Worm (Caenorhabditis elegans) whole organism, L4 larva: ENCODE data around the gene spp-21.

ENCODE experiments used
- D1046.2 ChIP-seq: fragments of 200-800 bp; sonication (Bioruptor generic); IDR thresholded peaks from 2 replicates; pipeline ENCODE4 v1.3.6; 2022; ENCODE audit warnings: missing genetic modification characterization, missing compliant biosample characterization
- F37D6.2 ChIP-seq: sonication (generic microtip); optimal IDR thresholded peaks from 2 replicates; lab custom pipeline; 2016; ENCODE audit warnings: mild to moderate bottlenecking, missing genetic modification characterization, missing compliant biosample characterization
- T20F7.1 ChIP-seq: fragments of 200-800 bp; sonication (Bioruptor generic); optimal IDR thresholded peaks from 2 replicates; lab custom pipeline; 2018; ENCODE audit warnings: mild to moderate bottlenecking, missing genetic modification characterization, missing compliant biosample characterization
- T26A8.4 ChIP-seq: fragments of 200-800 bp; sonication (Bioruptor generic); IDR thresholded peaks from 2 replicates; pipeline ENCODE4 v1.3.6; 2022; ENCODE audit warnings: missing genetic modification characterization, missing compliant biosample characterization
- Y105C5A.15 ChIP-seq: fragments of 200-800 bp; sonication (Bioruptor generic); IDR thresholded peaks from 2 replicates; pipeline ENCODE4 v1.3.6; 2022; ENCODE audit warnings: missing genetic modification characterization, missing compliant biosample characterization
- aha-1 ChIP-seq: fragments of 150-350 bp; peaks from one replicate; lab custom pipeline; 2014; ENCODE audit warnings: missing biosample characterization, missing genetic modification characterization
- ama-1 ChIP-seq: fragments of 150-350 bp; optimal IDR thresholded peaks from 2 replicates; lab custom pipeline; 2014; ENCODE audit warnings: inconsistent platforms, mixed read lengths
- attf-4 ChIP-seq: sonication (generic microtip); optimal IDR thresholded peaks from 3 replicates; lab custom pipeline; 2017; ENCODE audit warnings: missing biosample characterization, missing genetic modification characterization
- ceh-20 ChIP-seq: fragments of 200-800 bp; sonication (Bioruptor generic); IDR thresholded peaks from 2 replicates; pipeline ENCODE4 v1.3.6; 2022; ENCODE audit warnings: missing genetic modification reagents, missing genetic modification characterization, missing compliant biosample characterization
- ceh-62 ChIP-seq: sonication (generic microtip); optimal IDR thresholded peaks from 2 replicates; lab custom pipeline; 2017; ENCODE audit warnings: missing biosample characterization, missing genetic modification characterization
- ceh-82 ChIP-seq: sonication (generic microtip); optimal IDR thresholded peaks from 2 replicates; lab custom pipeline; 2017; ENCODE audit warnings: missing biosample characterization, missing genetic modification characterization
- ctbp-1 ChIP-seq: fragments of 200-800 bp; sonication (Bioruptor generic); IDR thresholded peaks from 2 replicates; pipeline ENCODE4 v1.3.6; 2022; ENCODE audit warnings: missing genetic modification reagents, missing genetic modification characterization, missing compliant biosample characterization
- dmd-6 ChIP-seq: fragments of 200-800 bp; sonication (Bioruptor generic); IDR thresholded peaks from 2 replicates; pipeline ENCODE4 v1.3.6; 2022; ENCODE audit warnings: missing genetic modification reagents, missing genetic modification characterization, missing compliant biosample characterization
- dmd-9 ChIP-seq: fragments of 200-800 bp; sonication (Bioruptor generic); IDR thresholded peaks from 2 replicates; pipeline ENCODE4 v1.3.6; 2022; ENCODE audit warnings: missing genetic modification reagents, missing genetic modification characterization, missing compliant biosample characterization
- dpl-1 ChIP-seq: fragments of 150-350 bp; optimal IDR thresholded peaks from 2 replicates; lab custom pipeline; 2014; ENCODE audit warnings: missing biosample characterization, missing genetic modification reagents, missing genetic modification characterization
- duxl-1 ChIP-seq: sonication (generic microtip); optimal IDR thresholded peaks from 2 replicates; lab custom pipeline; 2016; ENCODE audit warnings: mild to moderate bottlenecking, missing genetic modification characterization, moderate library complexity, missing compliant biosample characterization; ENCODE audit not compliant: poor library complexity
- dve-1 ChIP-seq: sonication (generic microtip); optimal IDR thresholded peaks from 2 replicates; lab custom pipeline; 2017; ENCODE audit warnings: antibody characterized with exemption, mild to moderate bottlenecking, missing genetic modification characterization, missing compliant biosample characterization; ENCODE audit not compliant: insufficient read depth
- egl-27 ChIP-seq: sonication (generic microtip); optimal IDR thresholded peaks from 3 replicates; lab custom pipeline; 2017; ENCODE audit warnings: missing biosample characterization, missing genetic modification reagents, missing genetic modification characterization
- egl-43 ChIP-seq: fragments of 200-800 bp; sonication (Bioruptor generic); IDR thresholded peaks from 2 replicates; pipeline ENCODE4 v1.3.6; 2022; ENCODE audit warnings: missing genetic modification reagents, missing genetic modification characterization, missing compliant biosample characterization
- fkh-10 ChIP-seq: fragments of 150-350 bp; optimal IDR thresholded peaks from 2 replicates; lab custom pipeline; 2014; ENCODE audit warnings: missing biosample characterization, missing genetic modification reagents, missing genetic modification characterization
- gei-8 ChIP-seq: fragments of 200-800 bp; sonication (Bioruptor generic); optimal IDR thresholded peaks from 2 replicates; lab custom pipeline; 2018; ENCODE audit warnings: mild to moderate bottlenecking, missing genetic modification characterization, missing compliant biosample characterization
- hlh-30 ChIP-seq: sonication (generic microtip); optimal IDR thresholded peaks from 2 replicates; lab custom pipeline; 2017; ENCODE audit warnings: antibody characterized with exemption, mild to moderate bottlenecking, missing genetic modification characterization, missing compliant biosample characterization; ENCODE audit not compliant: insufficient read depth
- lin-1 ChIP-seq: fragments of 200-800 bp; sonication (Bioruptor generic); IDR thresholded peaks from 2 replicates; pipeline ENCODE4 v1.3.6; 2022; ENCODE audit warnings: missing genetic modification reagents, missing genetic modification characterization, missing compliant biosample characterization
- lin-29 ChIP-seq: fragments of 200-800 bp; sonication (Bioruptor generic); IDR thresholded peaks from 2 replicates; pipeline ENCODE4 v1.3.6; 2022; ENCODE audit warnings: missing genetic modification reagents, missing genetic modification characterization, missing compliant biosample characterization
- lir-3 ChIP-seq: sonication (generic microtip); optimal IDR thresholded peaks from 2 replicates; lab custom pipeline; 2016; ENCODE audit warnings: mild to moderate bottlenecking, missing genetic modification characterization, missing compliant biosample characterization
- madf-5 ChIP-seq, 2 experiments: fragments of 200-800 bp; sonication (Bioruptor generic); IDR thresholded peaks; 2 replicates each; pipeline ENCODE4 v1.3.6; 2022; ENCODE audit warnings: missing compliant biosample characterization in 2 of 2, missing genetic modification characterization in 2 of 2
- mdl-1 ChIP-seq, 2 experiments: fragments of 150-350 bp in 1 of 2; sonication (generic microtip) in 1 of 2; optimal IDR thresholded peaks; 2 replicates each; lab custom pipeline; 2014 to 2017; ENCODE audit warnings: missing biosample characterization in 2 of 2, missing genetic modification characterization in 2 of 2
- mdt-29 ChIP-seq: fragments of 200-800 bp; sonication (Bioruptor generic); IDR thresholded peaks from 2 replicates; pipeline ENCODE4 v1.3.6; 2022; ENCODE audit warnings: missing genetic modification reagents, missing genetic modification characterization, missing compliant biosample characterization
- mes-2 ChIP-seq: sonication (generic microtip); optimal IDR thresholded peaks from 2 replicates; lab custom pipeline; 2016; ENCODE audit warnings: missing genotype, mild to moderate bottlenecking, missing genetic modification characterization, missing compliant biosample characterization; ENCODE audit not compliant: poor library complexity, severe bottlenecking
- nhr-48 ChIP-seq: sonication (generic microtip); optimal IDR thresholded peaks from 2 replicates; lab custom pipeline; 2016; ENCODE audit warnings: mild to moderate bottlenecking, missing genetic modification characterization, missing compliant biosample characterization
- nhr-6 ChIP-seq: fragments of 150-350 bp; optimal IDR thresholded peaks from 2 replicates; lab custom pipeline; 2014; ENCODE audit warnings: missing biosample characterization, missing genetic modification characterization
- nhr-76 ChIP-seq: fragments of 150-350 bp; optimal IDR thresholded peaks from 2 replicates; lab custom pipeline; 2014; ENCODE audit warnings: missing biosample characterization, missing genetic modification characterization
- pha-4 ChIP-seq, 2 experiments: fragments of 150-350 bp in 1 of 2; fragments of 200-800 bp in 1 of 2; sonication (Bioruptor generic) in 1 of 2; IDR thresholded peaks in 1 of 2; optimal IDR thresholded peaks in 1 of 2; 2 replicates each; pipeline versions ENCODE4 v1.3.6 to Lab custom; 2014 to 2022; ENCODE audit warnings: missing genetic modification characterization in 2 of 2, missing genetic modification reagents in 2 of 2, missing biosample characterization in 1 of 2, missing compliant biosample characterization in 1 of 2
- php-3 ChIP-seq: fragments of 200-800 bp; sonication (Bioruptor generic); IDR thresholded peaks from 2 replicates; pipeline ENCODE4 v1.3.6; 2022; ENCODE audit warnings: missing genetic modification reagents, missing genetic modification characterization, missing compliant biosample characterization
- pqm-1 ChIP-seq: sonication (generic microtip); optimal IDR thresholded peaks from 2 replicates; lab custom pipeline; 2017; ENCODE audit warnings: missing biosample characterization, missing genetic modification characterization
- saeg-2 ChIP-seq: fragments of 200-800 bp; sonication (Bioruptor generic); IDR thresholded peaks from 2 replicates; pipeline ENCODE4 v1.3.6; 2022; ENCODE audit warnings: missing genetic modification reagents, missing genetic modification characterization, missing compliant biosample characterization
- sdz-12 ChIP-seq: fragments of 200-800 bp; sonication (Bioruptor generic); optimal IDR thresholded peaks from 2 replicates; lab custom pipeline; 2018; ENCODE audit warnings: mild to moderate bottlenecking, missing genetic modification characterization, missing compliant biosample characterization
- set-16 ChIP-seq: fragments of 200-800 bp; sonication (Bioruptor generic); IDR thresholded peaks from 2 replicates; pipeline ENCODE4 v1.3.6; 2022; ENCODE audit warnings: missing genetic modification reagents, missing genetic modification characterization, missing compliant biosample characterization
- unc-130 ChIP-seq: sonication (generic microtip); optimal IDR thresholded peaks from 2 replicates; lab custom pipeline; 2016; ENCODE audit warnings: missing genetic modification reagents, missing genetic modification characterization, missing compliant biosample characterization
- unc-62 ChIP-seq, 3 experiments: fragments of 150-350 bp in 1 of 3; sonication (generic microtip); optimal IDR thresholded peaks in 2 of 3; peaks in 1 of 3; 1 replicate in 1 of 3; 2 replicates in 2 of 3; lab custom pipeline; 2014 to 2017; ENCODE audit warnings: missing biosample characterization in 3 of 3, missing genetic modification characterization in 3 of 3, missing genetic modification reagents in 3 of 3, missing genotype in 1 of 3
- vab-7 ChIP-seq: fragments of 200-800 bp; sonication (Bioruptor generic); IDR thresholded peaks from 2 replicates; pipeline ENCODE4 v1.3.6; 2022; ENCODE audit warnings: missing genetic modification reagents, missing genetic modification characterization, missing compliant biosample characterization
- zfp-2 ChIP-seq: sonication (generic microtip); optimal IDR thresholded peaks from 2 replicates; lab custom pipeline; 2016; ENCODE audit warnings: mild to moderate bottlenecking, missing genetic modification characterization, missing compliant biosample characterization
- zfp-3 ChIP-seq: fragments of 200-800 bp; sonication (Bioruptor generic); conservative IDR thresholded peaks from 2 replicates; pipeline ENCODE4 v1.3.6; 2022; ENCODE audit warnings: missing genetic modification reagents, missing genetic modification characterization, missing compliant biosample characterization
- zip-11 ChIP-seq: fragments of 200-800 bp; sonication (Bioruptor generic); IDR thresholded peaks from 2 replicates; pipeline ENCODE4 v1.3.6; 2022; ENCODE audit warnings: missing genetic modification characterization, missing compliant biosample characterization
- zip-2 ChIP-seq: fragments of 150-350 bp; optimal IDR thresholded peaks from 2 replicates; lab custom pipeline; 2014; ENCODE audit warnings: missing biosample characterization, missing genetic modification characterization
- ztf-7 ChIP-seq: fragments of 150-350 bp; optimal IDR thresholded peaks from 2 replicates; lab custom pipeline; 2014; ENCODE audit warnings: missing biosample characterization, missing genetic modification characterization

The spp-21 gene

DNA sequence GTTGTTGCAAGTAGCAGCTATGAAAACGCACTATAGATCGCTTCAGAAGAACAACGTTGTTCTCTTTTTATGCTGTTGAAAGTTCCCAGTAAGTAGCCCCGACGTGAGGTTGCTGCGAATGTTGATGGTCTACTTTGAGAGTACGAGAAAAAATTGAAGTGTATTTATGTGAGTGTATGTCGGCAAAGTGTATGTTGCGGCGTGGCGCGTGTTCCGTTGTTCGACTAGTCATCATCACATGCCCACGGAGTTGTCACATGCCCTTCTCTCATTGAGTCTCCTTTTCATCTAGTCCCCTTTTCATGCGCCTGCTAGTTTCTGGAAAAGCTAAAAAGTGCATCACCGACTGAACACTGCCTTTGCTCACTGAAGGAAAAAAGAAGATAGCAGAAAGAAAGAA, 18.0 kb upstream of the spp-21 start (continued):
- TF ChIP-seq egl-43 (peak; percentile 80), sdz-12 (GFP tag; lab: Kevin White, UChicago) (no peak), Y105C5A.15 (no peak), unc-62 (GFP tag; optimal IDR thresholded peaks at IDR 0.05 in 1 of 2; lab: Kevin White, UChicago) (peak in 1 of 2 experiments; percentile 98), unc-62 (tag; optimal IDR thresholded peaks at IDR 0.05; lab: Kevin White, UChicago) (no peak), attf-4 (tag; lab: Kevin White, UChicago) (no peak), zip-2 (tag; lab: Kevin White, UChicago) (no peak), T20F7.1 (GFP tag; lab: Kevin White, UChicago) (no peak), T26A8.4 (GFP tag; lab: Robert Waterston, UW) (peak; percentile 32; the same call in 1 of the 2 replicates), dmd-6 (GFP tag; lab: Robert Waterston, UW) (peak; percentile 76), mdt-29 (GFP tag; lab: Robert Waterston, UW) (0 out of 2 replicates have a peak, but pooled peaks have one; percentile 13), fkh-10 (GFP tag; lab: Kevin White, UChicago) (peak; percentile 56), saeg-2 (0 out of 2 replicates have a peak, but pooled peaks have one; percentile 60), madf-5 (GFP tag; IDR thresholded peaks at IDR 0.05; lab: Robert Waterston, UW) (0 out of 4 replicates have a peak, but pooled peaks of 1 of the 2 experiments have one; percentile 54), gei-8 (peak; percentile 16), ama-1 (lab: Kevin White, UChicago) (peak; percentile 15), ctbp-1 (GFP tag; lab: Robert Waterston, UW) (peak; percentile 86), pha-4 (GFP tag; IDR thresholded peaks at IDR 0.05; lab: Robert Waterston, UW) (0 out of 2 replicates have a peak, but pooled peaks have one; percentile 44), pha-4 (tag; optimal IDR thresholded peaks at IDR 0.05; lab: Kevin White, UChicago) (no peak), zfp-2 (tag; lab: Kevin White, UChicago) (no peak), ceh-20 (peak; percentile 77), F37D6.2 (tag; lab: Kevin White, UChicago) (peak; percentile 76), nhr-6 (tag; lab: Kevin White, UChicago) (no peak), lin-1 (GFP tag; lab: Robert Waterston, UW) (0 out of 2 replicates have a peak, but pooled peaks have one; percentile 48), nhr-76 (tag; lab: Kevin White, UChicago) (no peak), lin-29 (GFP tag; lab: Robert Waterston, UW) (no peak), php-3 (no peak), hlh-30 (tag; lab: Kevin White, UChicago) (peak; percentile 99), mes-2 (tag; lab: Kevin White, UChicago) (peak; percentile 35), unc-130 (GFP tag; lab: Kevin White, UChicago) (no peak), dmd-9 (GFP tag; lab: Robert Waterston, UW) (0 out of 2 replicates have a peak, but pooled peaks have one; percentile 43)

ce11 chrX:11472407-11472806, 17.5 kb upstream of the spp-21 start:
- TF ChIP-seq aha-1 (tag; lab: Kevin White, UChicago) (peak; percentile 60), zfp-3 (no peak)

DNA sequence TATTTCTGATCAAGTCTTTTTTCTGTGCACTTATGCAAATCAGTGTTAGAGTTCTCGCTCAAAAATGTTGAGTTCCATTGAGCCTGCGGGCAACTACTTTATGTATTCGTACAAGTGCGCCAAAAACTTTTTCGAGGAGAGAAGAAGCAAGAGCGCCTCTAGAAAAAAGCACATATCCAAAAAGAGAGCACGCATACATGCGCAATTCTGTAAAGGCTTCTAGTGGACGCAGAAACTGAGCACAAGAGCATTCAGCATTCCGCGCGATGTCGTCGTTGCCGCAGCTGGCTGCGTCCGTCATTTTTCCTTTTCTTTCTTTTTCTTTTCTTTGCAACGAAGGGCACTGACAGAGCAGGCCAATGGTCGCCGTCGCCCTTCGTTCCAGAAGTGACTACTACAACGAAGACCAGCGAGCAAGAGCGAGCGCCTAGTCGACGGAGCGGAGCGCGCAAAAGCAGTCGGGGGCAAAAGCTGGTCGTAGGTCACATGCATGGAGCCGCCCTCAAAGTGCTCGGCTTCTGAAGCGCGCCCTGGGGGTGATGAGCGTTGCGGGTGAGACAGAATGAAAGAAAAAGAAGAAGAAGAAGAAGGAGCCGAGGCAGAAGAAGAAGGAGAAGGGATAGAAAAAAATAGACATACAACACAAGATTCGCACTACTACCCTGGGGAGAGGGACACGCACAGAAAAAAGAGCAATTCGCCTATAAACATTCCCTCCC, 16.8 kb upstream of the spp-21 start:
- TF ChIP-seq mdl-1 (tag; optimal IDR thresholded peaks at IDR 0.05; lab: Kevin White, UChicago), result no peak
- no peak for TF ChIP-seq dve-1 (tag; lab: Kevin White, UChicago)
- no peak for TF ChIP-seq saeg-2
- no peak for TF ChIP-seq dpl-1 (GFP tag; lab: Kevin White, UChicago)
- TF ChIP-seq egl-27, result no peak
- no peak for TF ChIP-seq madf-5 (GFP tag; IDR thresholded peaks at IDR 0.05; lab: Robert Waterston, UW)
- no peak for TF ChIP-seq pqm-1 (tag; lab: Kevin White, UChicago)
- TF ChIP-seq ztf-7 (tag; lab: Kevin White, UChicago), result no peak
- no peak for TF ChIP-seq zip-11
- TF ChIP-seq vab-7 (GFP tag; lab: Robert Waterston, UW), result peak; percentile 30; the same call in 1 of the 2 replicates
- TF ChIP-seq egl-43, result peak; percentile 69
- TF ChIP-seq duxl-1, result no peak
- peak; percentile 86 for TF ChIP-seq ctbp-1 (GFP tag; lab: Robert Waterston, UW)
- TF ChIP-seq ceh-82 (tag; lab: Kevin White, UChicago), result no peak
- no peak for TF ChIP-seq ceh-62
- peak; percentile 98 for TF ChIP-seq set-16 (GFP tag; lab: Robert Waterston, UW)
- no peak for TF ChIP-seq D1046.2 (GFP tag; lab: Robert Waterston, UW)
- TF ChIP-seq lir-3 (tag; lab: Kevin White, UChicago), result no peak
- TF ChIP-seq nhr-48, result no peak
- peak; percentile 69 for TF ChIP-seq fkh-10 (GFP tag; lab: Kevin White, UChicago)
